Worm (Caenorhabditis elegans) whole organism, young adult: ENCODE data around the gene C39B5.2.

Source experiments
- B0019.2 ChIP-seq: fragments of 200-800 bp; sonication (Bioruptor generic); conservative IDR thresholded peaks from 2 replicates; pipeline ENCODE4 v1.3.6; 2022; ENCODE audit warnings: missing genetic modification reagents, missing genetic modification characterization, missing compliant biosample characterization
- D2030.7 ChIP-seq: fragments of 200-800 bp; sonication (Bioruptor generic); IDR thresholded peaks from 2 replicates; pipeline ENCODE4 v1.3.6; 2022; ENCODE audit warnings: missing genetic modification reagents, missing genetic modification characterization, missing compliant biosample characterization
- F33H1.4 ChIP-seq: fragments of 200-800 bp; sonication (Bioruptor generic); IDR thresholded peaks from 2 replicates; pipeline ENCODE4 v1.3.6; 2022; ENCODE audit warnings: missing genetic modification reagents, missing genetic modification characterization, missing compliant biosample characterization
- F37B4.10 ChIP-seq: fragments of 200-800 bp; sonication (Bioruptor generic); IDR thresholded peaks from 2 replicates; pipeline ENCODE4 v1.3.6; 2022; ENCODE audit warnings: missing genetic modification characterization, missing compliant biosample characterization
- F39B2.1 ChIP-seq: fragments of 200-800 bp; sonication (Bioruptor generic); IDR thresholded peaks from 2 replicates; pipeline ENCODE4 v1.3.6; 2022; ENCODE audit warnings: missing genetic modification reagents, missing genetic modification characterization, missing compliant biosample characterization
- F52B5.7 ChIP-seq: sonication (generic microtip); optimal IDR thresholded peaks from 2 replicates; lab custom pipeline; 2016; ENCODE audit warnings: mild to moderate bottlenecking, missing genetic modification characterization, missing compliant biosample characterization
- F57C9.4 ChIP-seq: sonication (generic microtip); optimal IDR thresholded peaks from 2 replicates; lab custom pipeline; 2017; ENCODE audit warnings: mild to moderate bottlenecking, missing genetic modification characterization, missing compliant biosample characterization
- T07F8.4 ChIP-seq: sonication (generic microtip); optimal IDR thresholded peaks from 2 replicates; lab custom pipeline; 2016; ENCODE audit warnings: mild to moderate bottlenecking, missing genetic modification characterization, moderate library complexity, missing compliant biosample characterization
- T26A5.8 ChIP-seq: sonication (generic microtip); optimal IDR thresholded peaks from 2 replicates; lab custom pipeline; 2016; ENCODE audit warnings: missing genetic modification characterization, missing compliant biosample characterization
- Y67H2A.10 ChIP-seq: fragments of 200-800 bp; sonication (Bioruptor generic); conservative IDR thresholded peaks from 2 replicates; pipeline ENCODE4 v1.3.6; 2022; ENCODE audit warnings: missing genetic modification reagents, missing genetic modification characterization, missing compliant biosample characterization
- Y95B8A.8 ChIP-seq: fragments of 200-800 bp; sonication (Bioruptor generic); IDR thresholded peaks from 2 replicates; pipeline ENCODE4 v1.3.6; 2022; ENCODE audit warnings: missing genetic modification reagents, missing genetic modification characterization, missing compliant biosample characterization
- aptf-3 ChIP-seq: fragments of 200-800 bp; sonication (Bioruptor generic); IDR thresholded peaks from 2 replicates; pipeline ENCODE4 v1.3.6; 2022; ENCODE audit warnings: missing genetic modification characterization, missing compliant biosample characterization
- ceh-27 ChIP-seq: fragments of 200-800 bp; sonication (Bioruptor generic); optimal IDR thresholded peaks from 2 replicates; lab custom pipeline; 2018; ENCODE audit warnings: mild to moderate bottlenecking, missing genetic modification characterization, moderate library complexity, missing compliant biosample characterization
- die-1 ChIP-seq: sonication (generic microtip); optimal IDR thresholded peaks from 2 replicates; lab custom pipeline; 2016; ENCODE audit warnings: missing genotype, mild to moderate bottlenecking, missing genetic modification characterization, missing compliant biosample characterization
- dox-1 ChIP-seq: fragments of 200-800 bp; sonication (Bioruptor generic); IDR thresholded peaks from 2 replicates; pipeline ENCODE4 v1.3.6; 2022; ENCODE audit warnings: missing genetic modification reagents, missing genetic modification characterization, missing compliant biosample characterization
- lin-35 ChIP-seq, 3 experiments: fragments of 150-350 bp in 2 of 3; sonication (generic microtip) in 1 of 3; optimal IDR thresholded peaks; 2 replicates each; lab custom pipeline; 2014 to 2018; ENCODE audit warnings: missing biosample characterization in 3 of 3, missing genetic modification characterization in 3 of 3, missing genetic modification reagents in 3 of 3
- lsy-27 ChIP-seq: sonication (generic microtip); optimal IDR thresholded peaks from 2 replicates; lab custom pipeline; 2017; ENCODE audit warnings: missing genetic modification characterization, mild to moderate bottlenecking, missing compliant biosample characterization, antibody characterized with exemption, missing genotype, borderline replicate concordance; ENCODE audit not compliant: insufficient read depth
- madf-3 ChIP-seq: fragments of 200-800 bp; sonication (Bioruptor generic); IDR thresholded peaks from 2 replicates; pipeline ENCODE4 v1.3.6; 2022; ENCODE audit warnings: missing genetic modification reagents, missing genetic modification characterization, missing compliant biosample characterization
- mcd-1 ChIP-seq: fragments of 200-800 bp; sonication (Bioruptor generic); IDR thresholded peaks from 2 replicates; pipeline ENCODE4 v1.3.6; 2022; ENCODE audit warnings: missing genetic modification reagents, missing genetic modification characterization, missing compliant biosample characterization
- snpc-1.3 ChIP-seq: sonication (generic microtip); optimal IDR thresholded peaks from 2 replicates; lab custom pipeline; 2017; ENCODE audit warnings: missing genetic modification characterization, mild to moderate bottlenecking, missing compliant biosample characterization, antibody characterized with exemption, moderate library complexity, missing genotype, missing genetic modification reagents; ENCODE audit not compliant: insufficient read depth
- unc-130 ChIP-seq: sonication (generic microtip); optimal IDR thresholded peaks from 2 replicates; lab custom pipeline; 2016; ENCODE audit warnings: missing genetic modification reagents, missing genetic modification characterization, missing compliant biosample characterization
- unc-62 ChIP-seq: fragments of 150-350 bp; optimal IDR thresholded peaks from 2 replicates; lab custom pipeline; 2014; ENCODE audit warnings: missing biosample characterization, missing genetic modification reagents, missing genetic modification characterization
- zfh-2 ChIP-seq: fragments of 200-800 bp; sonication (Bioruptor generic); conservative IDR thresholded peaks from 2 replicates; pipeline ENCODE4 v1.3.6; 2022; ENCODE audit warnings: missing genetic modification reagents, missing genetic modification characterization, missing compliant biosample characterization

Gene C39B5.2

DNA sequence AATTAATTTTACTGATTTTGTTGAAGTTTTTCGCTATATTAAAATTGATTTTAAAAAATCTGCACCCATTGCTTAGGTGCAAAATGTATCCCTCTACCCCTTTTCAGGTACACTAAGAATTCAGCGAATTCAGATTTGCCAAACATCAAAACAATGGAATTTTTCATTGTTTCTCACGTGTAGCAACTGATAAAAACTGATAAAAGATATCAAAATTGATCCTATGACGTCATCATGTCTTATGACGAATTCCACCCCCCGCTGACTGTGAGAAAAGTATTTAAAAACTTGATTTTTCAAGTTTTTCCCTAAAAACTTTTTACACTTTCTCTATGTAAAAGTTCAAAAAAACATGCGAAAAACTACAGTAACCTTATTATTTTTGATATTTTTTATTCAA is 45.9 kb downstream of the C39B5.2 start, which contains the start of gene Y54F10BM.22 (continued):
- no peak for TF ChIP-seq B0019.2 (GFP tag; lab: Robert Waterston, UW)
- no peak for TF ChIP-seq D2030.7 (GFP tag; lab: Robert Waterston, UW)

DNA sequence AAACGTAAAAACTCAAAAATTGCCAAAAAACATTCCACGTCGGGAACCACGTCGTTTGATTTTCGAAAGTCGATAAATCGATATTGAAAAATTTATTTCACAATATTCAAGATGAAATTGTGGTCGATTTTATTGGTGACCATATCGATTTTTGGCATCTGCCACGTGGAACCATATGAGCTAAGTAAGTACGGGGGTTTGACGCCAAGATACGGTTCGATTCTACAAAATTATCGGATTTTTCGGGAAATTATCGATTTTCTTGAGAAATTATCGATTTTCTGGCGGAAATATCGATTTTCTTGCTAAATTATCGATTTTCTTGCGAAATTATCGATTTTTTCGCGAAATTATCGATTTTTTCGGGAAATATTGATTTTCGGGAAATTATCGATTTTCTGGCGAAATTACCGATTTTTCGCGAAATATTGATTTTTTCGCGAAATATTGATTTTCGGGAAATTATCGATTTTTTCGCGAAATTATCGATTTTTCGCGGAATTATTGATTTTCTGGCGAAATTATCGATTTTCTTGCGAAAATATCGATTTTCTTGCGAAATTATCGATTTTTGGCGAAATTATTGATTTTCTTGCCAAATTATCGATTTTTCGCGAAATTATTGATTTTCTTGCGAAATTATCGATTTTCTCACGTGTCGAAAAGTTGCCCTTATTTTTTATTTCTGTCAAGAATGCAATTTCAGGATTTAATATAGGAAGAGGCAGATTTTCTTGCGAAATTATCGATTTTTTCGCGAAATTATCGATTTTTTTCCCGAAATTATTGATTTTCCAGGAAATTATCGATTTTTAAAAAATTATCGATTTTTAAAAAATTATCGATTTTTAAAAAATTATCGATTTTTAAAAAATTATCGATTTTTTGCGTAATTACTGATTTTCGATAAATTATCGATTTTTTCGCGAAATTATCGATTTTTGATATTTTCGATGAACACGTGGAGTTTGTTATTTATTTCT is 47.6 kb downstream of the C39B5.2 start, which contains the start of gene Y54F10BM.3:
TSS of gene Y54F10BM.3 (plus strand) at position 51 of the 983 bp plus-strand sequence.
- TF ChIP-seq unc-130 (GFP tag; lab: Kevin White, UChicago): no peak

DNA sequence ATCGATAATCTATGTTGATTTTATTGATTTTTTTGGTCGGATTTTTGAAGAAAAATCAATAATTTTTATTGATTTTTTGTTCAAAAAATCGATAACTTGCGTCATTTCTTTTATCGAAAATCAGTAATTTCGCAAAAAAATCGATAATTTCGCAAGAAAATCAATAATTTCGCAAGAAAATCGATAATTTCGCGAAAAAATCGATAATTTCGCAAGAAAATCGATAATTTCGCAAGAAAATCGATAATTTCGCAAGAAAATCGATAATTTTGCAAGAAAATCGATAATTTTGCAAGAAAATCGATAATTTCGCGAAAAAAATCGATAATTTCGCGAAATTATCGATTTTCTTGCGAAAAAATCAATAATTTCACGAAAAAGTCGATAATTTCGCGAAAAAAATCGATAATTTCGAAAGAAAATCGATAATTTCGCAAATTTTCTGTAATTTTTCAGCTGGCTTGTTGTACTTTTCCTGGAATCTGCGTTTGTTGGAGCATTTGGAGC is 48.7 kb downstream of the C39B5.2 start:
- TF ChIP-seq unc-62 (GFP tag; lab: Kevin White, UChicago) (no peak), Y95B8A.8 (GFP tag; lab: Robert Waterston, UW) (no peak), madf-3 (GFP tag; lab: Robert Waterston, UW) (no peak), Y67H2A.10 (GFP tag; lab: Robert Waterston, UW) (no peak), snpc-1.3 (tag; lab: Kevin White, UChicago) (no peak), die-1 (no peak), mcd-1 (GFP tag; lab: Robert Waterston, UW) (no peak), T26A5.8 (tag; lab: Kevin White, UChicago) (no peak), aptf-3 (GFP tag; lab: Robert Waterston, UW) (no peak), F33H1.4 (GFP tag; lab: Robert Waterston, UW) (no peak), T07F8.4 (tag; lab: Kevin White, UChicago) (no peak), lin-35 (GFP tag; optimal IDR thresholded peaks at IDR 0.05; lab: Kevin White, UChicago) (no peak), dox-1 (no peak), zfh-2 (GFP tag; lab: Robert Waterston, UW) (no peak), F37B4.10 (no peak), ceh-27 (GFP tag; lab: Kevin White, UChicago) (no peak), F57C9.4 (tag; lab: Kevin White, UChicago) (no peak), lsy-27 (tag; lab: Kevin White, UChicago) (no peak), F52B5.7 (no peak), F39B2.1 (GFP tag; lab: Robert Waterston, UW) (no peak)
